Worm (Caenorhabditis elegans) whole organism, L1 larva: ENCODE results near the gene C31G12.4.

Experiments
- Y116A8C.19 ChIP-seq: sonication (generic microtip); optimal IDR thresholded peaks from 2 replicates; lab custom pipeline; 2016; ENCODE audit warnings: missing compliant biosample characterization, missing genetic modification characterization, borderline replicate concordance
- nhr-11 ChIP-seq: fragments of 150-350 bp; optimal IDR thresholded peaks from 2 replicates; lab custom pipeline; 2014; ENCODE audit warnings: missing biosample characterization, missing genetic modification characterization
- nhr-19 ChIP-seq: fragments of 200-800 bp; sonication (Bioruptor generic); conservative IDR thresholded peaks from 2 replicates; pipeline ENCODE4 v1.3.6; 2022; ENCODE audit warnings: missing genetic modification characterization, missing compliant biosample characterization
- nhr-77 ChIP-seq: fragments of 150-350 bp; optimal IDR thresholded peaks from 2 replicates; lab custom pipeline; 2014; ENCODE audit warnings: missing biosample characterization, missing genetic modification characterization
- nhr-85 ChIP-seq: sonication (generic microtip); peaks from one replicate; lab custom pipeline; 2016; ENCODE audit warnings: missing genetic modification characterization, inconsistent platforms, missing compliant biosample characterization
- pax-3 ChIP-seq: fragments of 200-800 bp; sonication (Bioruptor generic); optimal IDR thresholded peaks from 2 replicates; lab custom pipeline; 2018; ENCODE audit warnings: mild to moderate bottlenecking, missing genetic modification characterization, moderate library complexity, missing compliant biosample characterization
- unc-62 ChIP-seq: fragments of 150-350 bp; optimal IDR thresholded peaks from 2 replicates; lab custom pipeline; 2014; ENCODE audit warnings: missing biosample characterization, missing genetic modification reagents, missing genetic modification characterization
- ztf-11 ChIP-seq, 2 experiments: sonication (generic microtip); optimal IDR thresholded peaks; 2 replicates each; lab custom pipeline; 2016 to 2017; ENCODE audit warnings: missing genetic modification characterization in 2 of 2, missing biosample characterization in 1 of 2, missing compliant biosample characterization in 1 of 2

DNA sequence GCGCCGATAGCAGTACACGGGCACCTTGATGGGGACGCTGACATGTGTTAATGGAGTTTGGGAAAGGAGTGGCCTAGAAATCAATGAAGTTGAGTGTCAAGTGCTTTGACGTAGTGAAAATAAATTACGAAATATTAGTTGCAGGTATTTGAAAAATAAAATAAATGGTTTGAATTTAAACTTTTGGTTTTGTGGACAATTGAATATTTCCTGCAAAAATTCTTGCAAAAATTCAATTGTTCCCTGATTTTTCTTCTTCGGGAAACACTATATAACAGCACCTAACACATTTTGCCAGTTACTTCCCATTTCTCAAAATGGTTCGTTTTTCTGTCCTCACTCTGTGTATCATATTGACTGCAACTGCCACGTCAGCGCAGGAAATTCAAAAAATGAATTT is 36.0 kb downstream of the C31G12.4 start, which contains the start of gene Y37H2A.13:
- TF ChIP-seq nhr-11 (tag; lab: Kevin White, UChicago) (no peak), nhr-19 (GFP tag; lab: Robert Waterston, UW) (no peak), ztf-11 (tag; optimal IDR thresholded peaks at IDR 0.05; lab: Kevin White, UChicago) (no peak), nhr-85 (no peak), Y116A8C.19 (no peak), pax-3 (tag; lab: Kevin White, UChicago) (no peak), unc-62 (GFP tag; lab: Kevin White, UChicago) (no peak), nhr-77 (tag; lab: Kevin White, UChicago) (no peak)
